Fruit fly (Drosophila melanogaster) whole organism, embryonic: ENCODE measurements around the gene Bcs1.
A peak's percentile ranks its signal among the peaks of the same experiment; 100 is the strongest.

Source experiments
- BEAF-32 ChIP-seq: fragments of 200-800 bp; sonication (Bioruptor generic); optimal IDR thresholded peaks from 3 replicates; lab custom pipeline; 2017; ENCODE audit warnings: missing biosample characterization, missing genetic modification characterization, mild to moderate bottlenecking, moderate library complexity, missing genetic modification reagents
- CG1024 ChIP-seq: fragments of 200-800 bp; sonication (Bioruptor generic); IDR thresholded peaks from 2 replicates; pipeline ENCODE4 v1.3.6; 2022; ENCODE audit warnings: missing biosample characterization, missing genetic modification characterization
- CG11093 ChIP-seq: fragments of 200-800 bp; sonication (Bioruptor generic); IDR thresholded peaks from 3 replicates; pipeline ENCODE4 v1.3.6; 2022; ENCODE audit warnings: missing biosample characterization, missing genetic modification characterization
- CG11504 ChIP-seq: fragments of 200-800 bp; sonication (Bioruptor generic); optimal IDR thresholded peaks from 3 replicates; lab custom pipeline; 2019; ENCODE audit warnings: missing biosample characterization, mild to moderate bottlenecking, missing genetic modification characterization, moderate library complexity
- CG11723 ChIP-seq: fragments of 200-800 bp; sonication (Bioruptor generic); optimal IDR thresholded peaks from 2 replicates; lab custom pipeline; 2017; ENCODE audit warnings: missing biosample characterization, mild to moderate bottlenecking, missing genetic modification characterization
- CG12942 ChIP-seq: fragments of 200-800 bp; sonication (Bioruptor generic); optimal IDR thresholded peaks from 3 replicates; lab custom pipeline; 2016; ENCODE audit warnings: missing biosample characterization, missing genetic modification characterization
- CG13123 ChIP-seq: fragments of 200-800 bp; sonication (Bioruptor generic); optimal IDR thresholded peaks from 2 replicates; lab custom pipeline; 2016; ENCODE audit warnings: missing biosample characterization, missing genetic modification characterization
- CG14667 ChIP-seq: fragments of 200-800 bp; sonication (Bioruptor generic); IDR thresholded peaks from 2 replicates; pipeline ENCODE4 v1.3.6; 2022; ENCODE audit warnings: missing biosample characterization, missing genetic modification characterization
- CG14710 ChIP-seq: fragments of 200-800 bp; sonication (Bioruptor generic); optimal IDR thresholded peaks from 3 replicates; lab custom pipeline; 2019; ENCODE audit warnings: missing biosample characterization, mild to moderate bottlenecking, missing genetic modification characterization, moderate library complexity
- CG14965 ChIP-seq: fragments of 200-800 bp; sonication (Bioruptor generic); optimal IDR thresholded peaks from 2 replicates; lab custom pipeline; 2016; ENCODE audit warnings: missing biosample characterization, missing genetic modification characterization, borderline replicate concordance
- CG1529 ChIP-seq: fragments of 200-800 bp; sonication (Bioruptor generic); optimal IDR thresholded peaks from 3 replicates; lab custom pipeline; 2018; ENCODE audit warnings: missing biosample characterization, missing genetic modification characterization
- CG17361 ChIP-seq: fragments of 200-800 bp; sonication (Bioruptor generic); IDR thresholded peaks from 3 replicates; pipeline ENCODE4 v1.3.6; 2022; ENCODE audit warnings: missing biosample characterization, missing genetic modification characterization
- CG18011 ChIP-seq: fragments of 200-800 bp; sonication (Bioruptor generic); optimal IDR thresholded peaks from 2 replicates; lab custom pipeline; 2017; ENCODE audit warnings: missing biosample characterization, missing genetic modification characterization, mild to moderate bottlenecking, moderate library complexity, missing genotype
- CG30020 ChIP-seq: fragments of 200-800 bp; optimal IDR thresholded peaks from 2 replicates; lab custom pipeline; 2019; ENCODE audit warnings: missing biosample characterization, mild to moderate bottlenecking, missing genetic modification characterization, moderate library complexity
- CG3407 ChIP-seq: fragments of 200-800 bp; sonication (Bioruptor generic); optimal IDR thresholded peaks from 2 replicates; lab custom pipeline; 2018; ENCODE audit warnings: missing biosample characterization, mild to moderate bottlenecking, missing genetic modification characterization
- CG4617 ChIP-seq: fragments of 200-800 bp; sonication (Bioruptor generic); optimal IDR thresholded peaks from 3 replicates; lab custom pipeline; 2016; ENCODE audit warnings: missing biosample characterization, missing genetic modification characterization, borderline replicate concordance
- CG4820 ChIP-seq: fragments of 200-800 bp; sonication (Bioruptor generic); optimal IDR thresholded peaks from 3 replicates; lab custom pipeline; 2016; ENCODE audit warnings: missing biosample characterization, missing genetic modification characterization
- CG6854 ChIP-seq: fragments of 200-800 bp; sonication (Bioruptor generic); optimal IDR thresholded peaks from 3 replicates; lab custom pipeline; 2017; ENCODE audit warnings: missing biosample characterization, mild to moderate bottlenecking, missing genetic modification characterization
- CG8290 ChIP-seq, 3 experiments: fragments of 200-800 bp; sonication (Bioruptor generic); optimal IDR thresholded peaks; 2 replicates each; lab custom pipeline; 2016 to 2019; ENCODE audit warnings: missing biosample characterization in 3 of 3, missing genetic modification characterization in 3 of 3, mild to moderate bottlenecking in 2 of 3, moderate library complexity in 1 of 3
- Dek ChIP-seq: fragments of 200-800 bp; sonication (Bioruptor generic); optimal IDR thresholded peaks from 3 replicates; lab custom pipeline; 2019; ENCODE audit warnings: missing biosample characterization, mild to moderate bottlenecking, missing genetic modification characterization, moderate library complexity
- Dp ChIP-seq: fragments of 200-800 bp; sonication (Bioruptor generic); optimal IDR thresholded peaks from 2 replicates; lab custom pipeline; 2018; ENCODE audit warnings: missing biosample characterization, mild to moderate bottlenecking, missing genetic modification characterization, moderate library complexity
- E2f2 ChIP-seq: fragments of 200-800 bp; sonication (Bioruptor generic); IDR thresholded peaks from 2 replicates; pipeline ENCODE4 v1.3.6; 2022; ENCODE audit warnings: missing biosample characterization, missing genetic modification characterization
- HLH54F ChIP-seq: fragments of 200-800 bp; sonication (Bioruptor generic); optimal IDR thresholded peaks from 3 replicates; lab custom pipeline; 2016; ENCODE audit warnings: missing biosample characterization, missing genetic modification characterization
- HmgZ ChIP-seq: fragments of 200-800 bp; sonication (Bioruptor generic); optimal IDR thresholded peaks from 2 replicates; lab custom pipeline; 2018; ENCODE audit warnings: missing biosample characterization, mild to moderate bottlenecking, missing genetic modification characterization
- Lhr ChIP-seq: fragments of 200-800 bp; sonication (Bioruptor generic); optimal IDR thresholded peaks from 3 replicates; lab custom pipeline; 2017; ENCODE audit warnings: mild to moderate bottlenecking, missing biosample characterization, missing genetic modification reagents, missing genetic modification characterization
- MBD-R2 ChIP-seq: fragments of 200-800 bp; sonication (Bioruptor generic); IDR thresholded peaks from 2 replicates; pipeline ENCODE4 v1.3.6; 2022; ENCODE audit warnings: missing biosample characterization, missing genetic modification characterization
- MESR4 ChIP-seq: fragments of 200-800 bp; sonication (Bioruptor generic); optimal IDR thresholded peaks from 2 replicates; lab custom pipeline; 2018; ENCODE audit warnings: missing biosample characterization, mild to moderate bottlenecking, missing genetic modification characterization, moderate library complexity
- Med ChIP-seq: fragments of 200-800 bp; sonication (Bioruptor generic); peaks from one replicate; lab custom pipeline; 2016; ENCODE audit warnings: missing biosample characterization, missing genetic modification characterization, mild to moderate bottlenecking, inconsistent platforms, moderate library complexity
- NK7.1 ChIP-seq: fragments of 200-800 bp; sonication (Bioruptor generic); optimal IDR thresholded peaks from 3 replicates; lab custom pipeline; 2016; ENCODE audit warnings: missing biosample characterization, missing genetic modification characterization
- Neu2 ChIP-seq: fragments of 200-800 bp; sonication (Bioruptor generic); optimal IDR thresholded peaks from 3 replicates; lab custom pipeline; 2016; ENCODE audit warnings: missing biosample characterization, missing genetic modification characterization, borderline replicate concordance
- Sox100B ChIP-seq: fragments of 200-800 bp; sonication (Bioruptor generic); optimal IDR thresholded peaks from 3 replicates; lab custom pipeline; 2018; ENCODE audit warnings: missing biosample characterization, mild to moderate bottlenecking, missing genetic modification characterization
- Sox102F ChIP-seq: fragments of 200-800 bp; sonication (Bioruptor generic); optimal IDR thresholded peaks from 2 replicates; lab custom pipeline; 2018; ENCODE audit warnings: missing biosample characterization, mild to moderate bottlenecking, missing genetic modification characterization, moderate library complexity
- Sry-δ ChIP-seq: fragments of 200-800 bp; sonication (Bioruptor generic); optimal IDR thresholded peaks from 2 replicates; lab custom pipeline; 2016; ENCODE audit warnings: missing biosample characterization, missing genetic modification characterization
- Ssrp ChIP-seq: fragments of 200-800 bp; sonication (Bioruptor generic); optimal IDR thresholded peaks from 2 replicates; lab custom pipeline; 2018; ENCODE audit warnings: missing biosample characterization, mild to moderate bottlenecking, missing genetic modification characterization, moderate library complexity
- YL-1 ChIP-seq: fragments of 200-800 bp; sonication (Bioruptor generic); optimal IDR thresholded peaks from 3 replicates; lab custom pipeline; 2017; ENCODE audit warnings: missing biosample characterization, mild to moderate bottlenecking, missing genetic modification characterization
- danr ChIP-seq: fragments of 200-800 bp; sonication (Bioruptor generic); IDR thresholded peaks from 2 replicates; pipeline ENCODE4 v1.3.6; 2022; ENCODE audit warnings: missing biosample characterization, missing genetic modification characterization
- esg ChIP-seq: fragments of 200-800 bp; sonication (Bioruptor generic); conservative IDR thresholded peaks from 2 replicates; pipeline ENCODE4 v1.3.6; 2022; ENCODE audit warnings: missing biosample characterization, missing genetic modification characterization
- fd96Cb ChIP-seq: fragments of 200-800 bp; sonication (Bioruptor generic); optimal IDR thresholded peaks from 2 replicates; lab custom pipeline; 2018; ENCODE audit warnings: missing biosample characterization, mild to moderate bottlenecking, missing genetic modification characterization, moderate library complexity
- gfzf ChIP-seq: fragments of 200-800 bp; sonication (Bioruptor generic); optimal IDR thresholded peaks from 2 replicates; lab custom pipeline; 2016; ENCODE audit warnings: missing biosample characterization, mild to moderate bottlenecking, missing genetic modification characterization, moderate library complexity
- gro ChIP-seq: fragments of 200-800 bp; sonication (Bioruptor generic); optimal IDR thresholded peaks from 2 replicates; lab custom pipeline; 2016; ENCODE audit warnings: missing biosample characterization, missing genetic modification characterization
- hbn ChIP-seq: fragments of 200-800 bp; sonication (Bioruptor generic); IDR thresholded peaks from 2 replicates; pipeline ENCODE4 v1.3.6; 2022; ENCODE audit warnings: missing biosample characterization, missing genetic modification characterization; ENCODE audit not compliant: partially characterized antibody
- nom ChIP-seq: fragments of 200-800 bp; sonication (Bioruptor generic); optimal IDR thresholded peaks from 2 replicates; lab custom pipeline; 2017; ENCODE audit warnings: missing biosample characterization, missing genetic modification characterization, mild to moderate bottlenecking, moderate library complexity, missing genetic modification reagents
- phol ChIP-seq: fragments of 200-800 bp; sonication (Bioruptor generic); optimal IDR thresholded peaks from 3 replicates; lab custom pipeline; 2018; ENCODE audit warnings: missing biosample characterization, mild to moderate bottlenecking, missing genetic modification characterization, moderate library complexity
- pzg ChIP-seq: fragments of 200-800 bp; sonication (Bioruptor generic); optimal IDR thresholded peaks from 3 replicates; lab custom pipeline; 2018; ENCODE audit warnings: missing biosample characterization, mild to moderate bottlenecking, missing genetic modification characterization, moderate library complexity
- sd ChIP-seq: fragments of 200-800 bp; sonication (Bioruptor generic); optimal IDR thresholded peaks from 3 replicates; lab custom pipeline; 2018; ENCODE audit warnings: missing biosample characterization, mild to moderate bottlenecking, missing genetic modification characterization, moderate library complexity
- toy ChIP-seq: fragments of 200-800 bp; sonication (Bioruptor generic); IDR thresholded peaks from 2 replicates; pipeline ENCODE4 v1.3.6; 2022; ENCODE audit warnings: missing biosample characterization, missing genetic modification characterization
- twi ChIP-seq: fragments of 200-800 bp; optimal IDR thresholded peaks from 2 replicates; lab custom pipeline; 2019; ENCODE audit warnings: missing biosample characterization, mild to moderate bottlenecking, missing genetic modification characterization, moderate library complexity

Gene Bcs1

DNA sequence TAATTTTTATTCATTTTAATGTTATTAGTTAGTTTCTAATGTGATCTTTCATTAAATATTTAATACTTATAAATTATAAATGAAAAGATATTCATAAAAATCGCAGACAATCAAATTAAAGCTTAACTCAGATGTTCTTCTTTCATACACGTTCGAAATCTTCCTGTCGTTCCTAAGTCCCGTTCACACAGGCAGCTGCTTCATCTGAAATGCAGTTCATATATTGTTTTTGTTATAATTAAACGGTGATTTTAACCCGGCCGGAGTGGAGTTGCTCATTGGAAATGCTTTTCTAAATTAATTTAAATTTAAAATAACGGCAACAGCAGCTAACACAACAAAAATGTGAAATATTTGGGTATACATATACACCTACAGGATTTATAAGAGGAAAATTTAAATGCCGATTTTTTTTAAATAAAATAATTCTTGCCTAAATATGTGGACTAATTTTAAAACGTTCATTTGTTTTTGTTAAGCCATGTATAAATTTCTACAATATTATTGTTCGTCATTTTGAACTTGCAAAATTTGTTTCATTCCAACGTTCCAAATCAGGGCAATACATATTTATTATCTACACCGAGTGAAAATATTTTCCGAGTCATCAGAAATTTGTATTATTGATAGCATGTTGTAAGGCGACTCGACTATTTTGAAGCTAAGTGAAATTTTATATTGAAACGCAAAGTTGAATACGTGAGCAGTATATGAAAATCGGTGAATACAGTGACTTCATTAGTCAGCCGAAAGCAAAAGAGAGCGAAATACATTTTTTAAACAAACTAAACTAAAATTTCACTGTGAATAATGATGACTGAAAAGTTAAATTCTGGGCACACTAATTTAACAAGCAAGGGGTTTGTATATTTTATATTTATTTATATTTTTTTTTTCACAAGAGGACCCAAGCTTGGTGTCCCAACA is 16.5 kb downstream of the Bcs1 start, which contains the start of gene me31B (continued):
- TF ChIP-seq CG30020 (peak; percentile 100), Sox100B (peak; percentile 25), CG4617 (GFP tag; lab: Kevin White, UChicago) (peak; percentile 73), CG11504 (no peak), CG4820 (GFP tag; lab: Kevin White, UChicago) (no peak), Ssrp (tag; lab: Kevin White, UChicago) (peak; percentile 36), gfzf (GFP tag; lab: Kevin White, UChicago) (peak; percentile 40), HmgZ (tag; lab: Kevin White, UChicago) (no peak), CG18011 (GFP tag; lab: Kevin White, UChicago) (no peak), Dek (tag; lab: Kevin White, UChicago) (no peak), CG12942 (GFP tag; lab: Kevin White, UChicago) (peak; percentile 38), NK7.1 (GFP tag; lab: Kevin White, UChicago) (no peak), Neu2 (GFP tag; lab: Kevin White, UChicago) (no peak), CG1529 (GFP tag; lab: Kevin White, UChicago) (no peak), Dp (GFP tag; lab: Kevin White, UChicago) (no peak), phol (tag; lab: Kevin White, UChicago) (peak; percentile 60), CG8290 (GFP tag; optimal IDR thresholded peaks at IDR 0.05; lab: Kevin White, UChicago) (no peak), CG8290 (tag; optimal IDR thresholded peaks at IDR 0.05; lab: Kevin White, UChicago) (peak in 1 of 2 experiments; percentile 41), CG17361 (GFP tag; lab: Robert Waterston, UW) (peak; percentile 70; the same call in 1 of the 3 replicates), CG11093 (GFP tag; lab: Robert Waterston, UW) (no peak), BEAF-32 (peak; percentile 27), toy (GFP tag; lab: Robert Waterston, UW) (no peak), Sry-δ (GFP tag; lab: Kevin White, UChicago) (peak; percentile 1), gro (no peak), nom (no peak), YL-1 (GFP tag; lab: Kevin White, UChicago) (peak; percentile 12), Lhr (GFP tag; lab: Kevin White, UChicago) (peak; percentile 7), fd96Cb (tag; lab: Kevin White, UChicago) (no peak), CG11723 (GFP tag; lab: Kevin White, UChicago) (peak; percentile 97), CG14965 (GFP tag; lab: Kevin White, UChicago) (no peak), hbn (GFP tag; lab: Robert Waterston, UW) (no peak), HLH54F (GFP tag; lab: Kevin White, UChicago) (no peak), CG3407 (GFP tag; lab: Kevin White, UChicago) (no peak), MESR4 (GFP tag; lab: Kevin White, UChicago) (peak; percentile 74), E2f2 (no peak), Sox102F (GFP tag; lab: Kevin White, UChicago) (no peak), esg (GFP tag; lab: Robert Waterston, UW) (no peak), Med (GFP tag; lab: Kevin White, UChicago) (peak; percentile 27), CG13123 (GFP tag; lab: Kevin White, UChicago) (no peak), CG6854 (GFP tag; lab: Kevin White, UChicago) (no peak), MBD-R2 (GFP tag; lab: Robert Waterston, UW) (0 out of 2 replicates have a peak, but pooled peaks have one; percentile 12), pzg (GFP tag; lab: Kevin White, UChicago) (peak; percentile 40), CG14710 (peak; percentile 33), sd (tag; lab: Kevin White, UChicago) (peak; percentile 15), CG1024 (GFP tag; lab: Robert Waterston, UW) (peak; percentile 93), twi (tag; lab: Kevin White, UChicago) (peak; percentile 14), danr (GFP tag; lab: Robert Waterston, UW) (no peak), CG14667 (no peak)
